Fruit fly (Drosophila melanogaster): ENCODE measurements around the gene Glyp.
A peak's percentile ranks its signal among the peaks of the same experiment; 100 is the strongest.

Gene Glyp

dm6 chr2L:2144725-2145656 lies 14.4 kb downstream of the Glyp start, which contains the start of gene tho2:
Gene tho2, minus strand, starts transcription at chr2L:2145187.
- TF ChIP-seq CG9139 (GFP tag; optimal IDR thresholded peaks at IDR 0.05) (no peak), CG16779 (tag; optimal IDR thresholded peaks at IDR 0.05) (no peak), net (GFP tag; optimal IDR thresholded peaks at IDR 0.05) (no peak), CG6276 (GFP tag; optimal IDR thresholded peaks at IDR 0.05) (no peak), CG8119 (GFP tag; IDR thresholded peaks at IDR 0.05) (no peak), ss (GFP tag; optimal IDR thresholded peaks at IDR 0.05) (no peak), Sox14 (GFP tag; optimal IDR thresholded peaks at IDR 0.05) (no peak), CG4318 (GFP tag; optimal IDR thresholded peaks at IDR 0.05) (no peak), CG6808 (GFP tag; optimal IDR thresholded peaks at IDR 0.05) (no peak), CG1621 (tag; optimal IDR thresholded peaks at IDR 0.05) (no peak), CG31627 (GFP tag; optimal IDR thresholded peaks at IDR 0.05) (no peak), svp (GFP tag) (no peak), Met (GFP tag; optimal IDR thresholded peaks at IDR 0.05) (no peak)

DNA sequence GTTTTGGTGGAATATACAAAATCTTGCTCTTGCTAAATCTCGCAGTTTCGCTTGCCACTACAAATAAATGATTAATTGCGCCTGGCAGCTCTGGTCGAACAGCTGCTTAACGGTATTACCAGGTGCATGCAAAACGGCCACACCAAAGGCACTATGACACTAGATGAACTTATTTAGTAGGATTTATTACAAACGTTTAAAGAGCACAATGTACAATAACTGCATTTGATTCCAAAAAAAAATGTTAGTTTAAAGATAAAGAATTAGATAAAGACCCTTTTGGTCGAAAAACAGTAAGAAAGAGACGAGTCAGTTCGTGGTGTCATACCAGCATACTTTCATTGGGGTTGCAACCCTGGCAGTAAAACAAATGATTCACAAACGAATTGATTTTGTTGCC lies 16.6 kb downstream of the Glyp start, which contains the start of the genes CG11723 and Tbcd:
Gene CG11723 (minus strand): TSS at position 68 of the 400 bp plus-strand sequence.
Gene Tbcd (plus strand): TSS at position 311 of the 400 bp plus-strand sequence.
- TF ChIP-seq fkh (GFP tag; optimal IDR thresholded peaks at IDR 0.05) (no peak), CG6276 (GFP tag; optimal IDR thresholded peaks at IDR 0.05) (no peak), dsx (GFP tag; optimal IDR thresholded peaks at IDR 0.05; ENCODE audit: poor library complexity, severe bottlenecking) (peak; percentile 89), CG32006 (GFP tag; optimal IDR thresholded peaks at IDR 0.05) (peak; percentile 93), dac (GFP tag; optimal IDR thresholded peaks at IDR 0.05) (peak; percentile 85), achi (GFP tag; optimal IDR thresholded peaks at IDR 0.05) (no peak), Eip93F (GFP tag; optimal IDR thresholded peaks at IDR 0.05) (peak; percentile 68), CG15336 (GFP tag; IDR thresholded peaks at IDR 0.05) (peak; percentile 95), lz (GFP tag; optimal IDR thresholded peaks at IDR 0.05) (peak; percentile 96), CG31627 (GFP tag; optimal IDR thresholded peaks at IDR 0.05) (peak; percentile 95), CG11902 (GFP tag; optimal IDR thresholded peaks at IDR 0.05) (peak; percentile 91), Sox102F (GFP tag; optimal IDR thresholded peaks at IDR 0.05) (no peak), ss (GFP tag; optimal IDR thresholded peaks at IDR 0.05) (no peak), Sox14 (GFP tag; optimal IDR thresholded peaks at IDR 0.05) (peak; percentile 95), CG8119 (GFP tag; IDR thresholded peaks at IDR 0.05) (peak; percentile 93), Ets96B (tag; optimal IDR thresholded peaks at IDR 0.05) (peak; percentile 93), OdsH (GFP tag; optimal IDR thresholded peaks at IDR 0.05) (no peak), CG7368 (GFP tag; optimal IDR thresholded peaks at IDR 0.05) (no peak), CG6792 (GFP tag; optimal IDR thresholded peaks at IDR 0.05) (peak; percentile 92), Blimp-1 (GFP tag; optimal IDR thresholded peaks at IDR 0.05) (peak; percentile 73), Met (GFP tag; optimal IDR thresholded peaks at IDR 0.05) (no peak), CG6808 (GFP tag; optimal IDR thresholded peaks at IDR 0.05) (no peak), CG9139 (GFP tag; optimal IDR thresholded peaks at IDR 0.05) (no peak), vri (GFP tag; optimal IDR thresholded peaks at IDR 0.05) (no peak), Hr4 (GFP tag; optimal IDR thresholded peaks at IDR 0.05) (no peak), Smox (GFP tag; optimal IDR thresholded peaks at IDR 0.05) (no peak), CG16779 (tag; optimal IDR thresholded peaks at IDR 0.05) (no peak), Hr39 (GFP tag; optimal IDR thresholded peaks at IDR 0.05) (peak; percentile 95), svp (GFP tag) (no peak), Eip78C (GFP tag) (peak; percentile 98), eg (GFP tag; IDR thresholded peaks at IDR 0.05) (peak; percentile 97), CG10631 (GFP tag; optimal IDR thresholded peaks at IDR 0.05) (no peak), topi (GFP tag; optimal IDR thresholded peaks at IDR 0.05) (no peak), CG8319 (GFP tag; optimal IDR thresholded peaks at IDR 0.05) (no peak), CG10669 (GFP tag; optimal IDR thresholded peaks at IDR 0.05) (no peak), Hr38 (GFP tag; optimal IDR thresholded peaks at IDR 0.05) (peak; percentile 62), Lpt (GFP tag; optimal IDR thresholded peaks at IDR 0.05) (no peak), net (GFP tag; optimal IDR thresholded peaks at IDR 0.05) (peak; percentile 91), CG6854 (GFP tag; optimal IDR thresholded peaks at IDR 0.05) (peak; percentile 63), CG11294 (GFP tag; IDR thresholded peaks at IDR 0.05) (peak; percentile 91), CG34406 (GFP tag; optimal IDR thresholded peaks at IDR 0.05) (peak; percentile 91), Sox15 (GFP tag; optimal IDR thresholded peaks at IDR 0.05) (peak; percentile 94), Gug (GFP tag; IDR thresholded peaks at IDR 0.05) (peak; percentile 92), CG3919 (GFP tag; optimal IDR thresholded peaks at IDR 0.05) (no peak), esn (GFP tag; optimal IDR thresholded peaks at IDR 0.05) (peak; percentile 93)
